Worm (Caenorhabditis elegans) whole organism, young adult: ENCODE results near the gene catp-4.

Source experiments
- B0336.3 ChIP-seq: fragments of 200-800 bp; sonication (Bioruptor generic); IDR thresholded peaks from 2 replicates; pipeline ENCODE4 v1.3.6; 2022; ENCODE audit warnings: missing genetic modification characterization, missing compliant biosample characterization
- F10E7.11 ChIP-seq: sonication (generic microtip); optimal IDR thresholded peaks from 2 replicates; lab custom pipeline; 2017; ENCODE audit warnings: mild to moderate bottlenecking, missing genetic modification characterization, moderate library complexity, missing compliant biosample characterization
- F22D6.2 ChIP-seq: sonication (generic microtip); optimal IDR thresholded peaks from 2 replicates; lab custom pipeline; 2016; ENCODE audit warnings: mild to moderate bottlenecking, missing genetic modification characterization, missing compliant biosample characterization
- F39B2.1 ChIP-seq: fragments of 200-800 bp; sonication (Bioruptor generic); IDR thresholded peaks from 2 replicates; pipeline ENCODE4 v1.3.6; 2022; ENCODE audit warnings: missing genetic modification reagents, missing genetic modification characterization, missing compliant biosample characterization
- F52B5.7 ChIP-seq: sonication (generic microtip); optimal IDR thresholded peaks from 2 replicates; lab custom pipeline; 2016; ENCODE audit warnings: mild to moderate bottlenecking, missing genetic modification characterization, missing compliant biosample characterization
- K11D2.4 ChIP-seq: fragments of 200-800 bp; sonication (Bioruptor generic); IDR thresholded peaks from 2 replicates; pipeline ENCODE4 v1.3.6; 2022; ENCODE audit warnings: missing genetic modification reagents, missing genetic modification characterization, missing compliant biosample characterization
- K12H6.12 ChIP-seq: fragments of 200-800 bp; sonication (Bioruptor generic); optimal IDR thresholded peaks from 2 replicates; lab custom pipeline; 2018; ENCODE audit warnings: mild to moderate bottlenecking, missing genetic modification characterization, missing compliant biosample characterization
- T07F8.4 ChIP-seq: sonication (generic microtip); optimal IDR thresholded peaks from 2 replicates; lab custom pipeline; 2016; ENCODE audit warnings: mild to moderate bottlenecking, missing genetic modification characterization, moderate library complexity, missing compliant biosample characterization
- T26A5.8 ChIP-seq: sonication (generic microtip); optimal IDR thresholded peaks from 2 replicates; lab custom pipeline; 2016; ENCODE audit warnings: missing genetic modification characterization, missing compliant biosample characterization
- Y56A3A.18 ChIP-seq: fragments of 200-800 bp; sonication (Bioruptor generic); IDR thresholded peaks from 2 replicates; pipeline ENCODE4 v1.3.6; 2022; ENCODE audit warnings: missing genetic modification reagents, missing genetic modification characterization, missing compliant biosample characterization
- ZK185.1 ChIP-seq: sonication (generic microtip); optimal IDR thresholded peaks from 2 replicates; lab custom pipeline; 2016; ENCODE audit warnings: mild to moderate bottlenecking, missing genetic modification characterization, missing compliant biosample characterization; ENCODE audit not compliant: poor library complexity, severe bottlenecking
- akir-1 ChIP-seq: fragments of 200-800 bp; sonication (Bioruptor generic); optimal IDR thresholded peaks from 2 replicates; lab custom pipeline; 2018; ENCODE audit warnings: mild to moderate bottlenecking, missing genetic modification characterization, moderate library complexity, missing compliant biosample characterization
- ama-1 ChIP-seq, 3 experiments: fragments of 150-350 bp in 1 of 3; sonication (generic microtip) in 2 of 3; optimal IDR thresholded peaks; 2 replicates each; lab custom pipeline; 2014 to 2018; ENCODE audit warnings: missing biosample characterization in 2 of 3, missing genetic modification characterization in 2 of 3, missing genetic modification reagents in 2 of 3
- aptf-2 ChIP-seq: fragments of 200-800 bp; sonication (Bioruptor generic); conservative IDR thresholded peaks from 2 replicates; pipeline ENCODE4 v1.3.6; 2022; ENCODE audit warnings: missing genetic modification reagents, missing genetic modification characterization, missing compliant biosample characterization
- atf-7 ChIP-seq: sonication (generic microtip); optimal IDR thresholded peaks from 2 replicates; lab custom pipeline; 2017; ENCODE audit warnings: mild to moderate bottlenecking, missing genetic modification characterization, missing compliant biosample characterization
- athp-1 ChIP-seq: sonication (generic microtip); optimal IDR thresholded peaks from 2 replicates; lab custom pipeline; 2017; ENCODE audit warnings: mild to moderate bottlenecking, missing genetic modification characterization, missing compliant biosample characterization
- attf-6 ChIP-seq: fragments of 200-800 bp; sonication (Bioruptor generic); IDR thresholded peaks from 2 replicates; pipeline ENCODE4 v1.3.6; 2022; ENCODE audit warnings: missing genetic modification reagents, missing genetic modification characterization, missing compliant biosample characterization
- ceh-100 ChIP-seq: fragments of 200-800 bp; sonication (Bioruptor generic); IDR thresholded peaks from 2 replicates; pipeline ENCODE4 v1.3.6; 2022; ENCODE audit warnings: missing genetic modification reagents, missing genetic modification characterization, missing compliant biosample characterization
- egl-18 ChIP-seq: fragments of 200-800 bp; sonication (Bioruptor generic); IDR thresholded peaks from 2 replicates; pipeline ENCODE4 v1.3.6; 2022; ENCODE audit warnings: missing genetic modification reagents, missing genetic modification characterization, missing compliant biosample characterization
- egl-44 ChIP-seq: fragments of 200-800 bp; sonication (Bioruptor generic); IDR thresholded peaks from 2 replicates; pipeline ENCODE4 v1.3.6; 2022; ENCODE audit warnings: missing genetic modification reagents, missing genetic modification characterization, missing compliant biosample characterization
- ekl-4 ChIP-seq: fragments of 200-800 bp; sonication (Bioruptor generic); IDR thresholded peaks from 2 replicates; pipeline ENCODE4 v1.3.6; 2022; ENCODE audit warnings: missing genetic modification reagents, missing genetic modification characterization, missing compliant biosample characterization
- ets-4 ChIP-seq: fragments of 200-800 bp; sonication (Bioruptor generic); optimal IDR thresholded peaks from 2 replicates; lab custom pipeline; 2018; ENCODE audit warnings: mild to moderate bottlenecking, missing genetic modification characterization, missing compliant biosample characterization
- gei-17 ChIP-seq: fragments of 200-800 bp; sonication (Bioruptor generic); optimal IDR thresholded peaks from 2 replicates; lab custom pipeline; 2018; ENCODE audit warnings: mild to moderate bottlenecking, missing genetic modification characterization, missing compliant biosample characterization
- hlh-26 ChIP-seq: fragments of 200-800 bp; sonication (Bioruptor generic); conservative IDR thresholded peaks from 2 replicates; pipeline ENCODE4 v1.3.6; 2022; ENCODE audit warnings: missing genetic modification reagents, missing genetic modification characterization, missing compliant biosample characterization
- hmg-1.2 ChIP-seq: fragments of 200-800 bp; sonication (Bioruptor generic); IDR thresholded peaks from 2 replicates; pipeline ENCODE4 v1.3.6; 2022; ENCODE audit warnings: missing genetic modification reagents, missing genetic modification characterization, missing compliant biosample characterization
- let-607 ChIP-seq, 2 experiments: fragments of 200-800 bp in 1 of 2; sonication (Bioruptor generic) in 1 of 2; sonication (generic microtip) in 1 of 2; optimal IDR thresholded peaks; 2 replicates each; lab custom pipeline; 2016 to 2018; ENCODE audit warnings: mild to moderate bottlenecking in 2 of 2, missing compliant biosample characterization in 2 of 2, missing genetic modification characterization in 2 of 2, moderate library complexity in 2 of 2, missing genotype in 1 of 2
- lin-26 ChIP-seq: fragments of 200-800 bp; sonication (Bioruptor generic); IDR thresholded peaks from 2 replicates; pipeline ENCODE4 v1.3.6; 2022; ENCODE audit warnings: missing genetic modification reagents, missing genetic modification characterization, missing compliant biosample characterization
- lin-54 ChIP-seq: fragments of 200-800 bp; sonication (Bioruptor generic); optimal IDR thresholded peaks from 2 replicates; lab custom pipeline; 2018; ENCODE audit warnings: mild to moderate bottlenecking, missing genetic modification characterization, missing compliant biosample characterization
- lir-1 ChIP-seq: fragments of 200-800 bp; sonication (Bioruptor generic); conservative IDR thresholded peaks from 2 replicates; pipeline ENCODE4 v1.3.6; 2022; ENCODE audit warnings: missing genetic modification reagents, missing genetic modification characterization, missing compliant biosample characterization
- lsy-27 ChIP-seq: sonication (generic microtip); optimal IDR thresholded peaks from 2 replicates; lab custom pipeline; 2017; ENCODE audit warnings: missing genetic modification characterization, mild to moderate bottlenecking, missing compliant biosample characterization, antibody characterized with exemption, missing genotype, borderline replicate concordance; ENCODE audit not compliant: insufficient read depth
- mel-28 ChIP-seq: sonication (generic microtip); optimal IDR thresholded peaks from 2 replicates; lab custom pipeline; 2016; ENCODE audit warnings: borderline replicate concordance, mild to moderate bottlenecking, missing genetic modification characterization, missing compliant biosample characterization
- mes-4 ChIP-seq: sonication (generic microtip); optimal IDR thresholded peaks from 2 replicates; lab custom pipeline; 2016; ENCODE audit warnings: missing genotype, missing genetic modification characterization, missing compliant biosample characterization
- nfya-1 ChIP-seq: sonication (generic microtip); optimal IDR thresholded peaks from 2 replicates; lab custom pipeline; 2017; ENCODE audit warnings: antibody characterized with exemption, missing compliant biosample characterization, missing genetic modification characterization, borderline replicate concordance; ENCODE audit not compliant: insufficient read depth
- nfya-2 ChIP-seq: fragments of 200-800 bp; sonication (Bioruptor generic); IDR thresholded peaks from 2 replicates; pipeline ENCODE4 v1.3.6; 2022; ENCODE audit warnings: missing genetic modification reagents, missing genetic modification characterization, missing compliant biosample characterization
- nhr-179 ChIP-seq: sonication (generic microtip); optimal IDR thresholded peaks from 2 replicates; lab custom pipeline; 2016; ENCODE audit warnings: mild to moderate bottlenecking, missing genetic modification characterization, missing compliant biosample characterization
- rcor-1 ChIP-seq: fragments of 200-800 bp; sonication (Bioruptor generic); IDR thresholded peaks from 2 replicates; pipeline ENCODE4 v1.3.6; 2022; ENCODE audit warnings: missing genetic modification reagents, missing genetic modification characterization, missing compliant biosample characterization
- rec-8 ChIP-seq, 2 experiments: sonication (generic microtip); optimal IDR thresholded peaks; 2 replicates each; lab custom pipeline; 2016; ENCODE audit warnings: mild to moderate bottlenecking in 2 of 2, missing genetic modification characterization in 2 of 2, missing genetic modification reagents in 2 of 2, missing genotype in 2 of 2, missing biosample characterization in 1 of 2, missing compliant biosample characterization in 1 of 2, moderate library complexity in 1 of 2
- snpc-4 ChIP-seq, 5 experiments: fragments of 150-350 bp in 1 of 5; sonication (generic microtip) in 4 of 5; optimal IDR thresholded peaks; 2 replicates each; lab custom pipeline; 2014 to 2018; ENCODE audit warnings: missing genetic modification characterization in 5 of 5, missing biosample characterization in 3 of 5, antibody characterized with exemption in 2 of 5, mild to moderate bottlenecking in 2 of 5, missing compliant biosample characterization in 2 of 5, missing genotype in 2 of 5, moderate library complexity in 2 of 5, missing genetic modification reagents in 1 of 5
- sptf-2 ChIP-seq: fragments of 200-800 bp; sonication (Bioruptor generic); optimal IDR thresholded peaks from 2 replicates; lab custom pipeline; 2018; ENCODE audit warnings: mild to moderate bottlenecking, missing genetic modification characterization, missing compliant biosample characterization
- tbp1 ChIP-seq: fragments of 200-800 bp; sonication (Bioruptor generic); optimal IDR thresholded peaks from 2 replicates; lab custom pipeline; 2018; ENCODE audit warnings: mild to moderate bottlenecking, missing genetic modification characterization, missing compliant biosample characterization
- tlf-1 ChIP-seq: fragments of 200-800 bp; sonication (Bioruptor generic); optimal IDR thresholded peaks from 2 replicates; lab custom pipeline; 2018; ENCODE audit warnings: mild to moderate bottlenecking, missing genetic modification characterization, missing compliant biosample characterization
- unc-62 ChIP-seq: fragments of 150-350 bp; optimal IDR thresholded peaks from 2 replicates; lab custom pipeline; 2014; ENCODE audit warnings: missing biosample characterization, missing genetic modification reagents, missing genetic modification characterization
- ztf-18 ChIP-seq: sonication (generic microtip); optimal IDR thresholded peaks from 2 replicates; lab custom pipeline; 2016; ENCODE audit warnings: missing genotype, mild to moderate bottlenecking, missing genetic modification characterization, missing compliant biosample characterization
- ztf-22 ChIP-seq: fragments of 200-800 bp; sonication (Bioruptor generic); optimal IDR thresholded peaks from 2 replicates; lab custom pipeline; 2018; ENCODE audit warnings: mild to moderate bottlenecking, missing genetic modification characterization, moderate library complexity, missing compliant biosample characterization
- ztf-26 ChIP-seq: sonication (generic microtip); optimal IDR thresholded peaks from 2 replicates; lab custom pipeline; 2017; ENCODE audit warnings: missing genetic modification characterization, missing compliant biosample characterization
- ztf-3 ChIP-seq: fragments of 200-800 bp; sonication (Bioruptor generic); optimal IDR thresholded peaks from 2 replicates; lab custom pipeline; 2018; ENCODE audit warnings: mild to moderate bottlenecking, missing genetic modification characterization, missing compliant biosample characterization

Gene catp-4

ce11 chrII:14616927-14617326, 23.5 kb downstream of the catp-4 start (continued):
- TF ChIP-seq let-607 (tag; optimal IDR thresholded peaks at IDR 0.05; lab: Kevin White, UChicago): peak in 1 of 2 experiments; percentile 26
- 0 out of 2 replicates have a peak, but pooled peaks have one; percentile 50 for TF ChIP-seq K11D2.4 (GFP tag; lab: Robert Waterston, UW)
- peak; percentile 21 for TF ChIP-seq tlf-1 (GFP tag; lab: Kevin White, UChicago)
- no peak for TF ChIP-seq atf-7 (tag; lab: Kevin White, UChicago)
- 0 out of 2 replicates have a peak, but pooled peaks have one; percentile 44 for TF ChIP-seq B0336.3 (GFP tag; lab: Robert Waterston, UW)
- no peak for TF ChIP-seq ceh-100 (GFP tag; lab: Robert Waterston, UW)
- TF ChIP-seq rec-8 (tag; optimal IDR thresholded peaks at IDR 0.05; lab: Kevin White, UChicago): peak; percentile 77 to 87
- peak; percentile 66 for TF ChIP-seq ZK185.1 (tag; lab: Kevin White, UChicago)
- TF ChIP-seq mes-4 (tag; lab: Kevin White, UChicago): peak; percentile 68
- no peak for TF ChIP-seq F10E7.11 (tag; lab: Kevin White, UChicago)
- peak; percentile 54 for TF ChIP-seq ztf-26 (tag; lab: Kevin White, UChicago)
- TF ChIP-seq egl-18 (GFP tag; lab: Robert Waterston, UW): 0 out of 2 replicates have a peak, but pooled peaks have one; percentile 20
- 0 out of 2 replicates have a peak, but pooled peaks have one; percentile 48 for TF ChIP-seq lir-1 (GFP tag; lab: Robert Waterston, UW)
- TF ChIP-seq ztf-3 (GFP tag; lab: Kevin White, UChicago): no peak
- no peak for TF ChIP-seq unc-62
- TF ChIP-seq ets-4: peak; percentile 20
- TF ChIP-seq T26A5.8 (tag; lab: Kevin White, UChicago): no peak
- TF ChIP-seq nhr-179 (tag; lab: Kevin White, UChicago): peak; percentile 3
- no peak for TF ChIP-seq K12H6.12 (tag; lab: Kevin White, UChicago)
- peak; percentile 3 for TF ChIP-seq lsy-27 (tag; lab: Kevin White, UChicago)
- no peak for TF ChIP-seq aptf-2
- TF ChIP-seq ztf-18 (tag; lab: Kevin White, UChicago): peak; percentile 70
- TF ChIP-seq F39B2.1 (GFP tag; lab: Robert Waterston, UW): no peak
- TF ChIP-seq F52B5.7 (tag; lab: Kevin White, UChicago): peak; percentile 74
- no peak for TF ChIP-seq akir-1
- no peak for TF ChIP-seq nfya-2
- TF ChIP-seq lin-26 (GFP tag; lab: Robert Waterston, UW): peak; percentile 96
- TF ChIP-seq nfya-1: no peak
- TF ChIP-seq athp-1 (tag; lab: Kevin White, UChicago): peak; percentile 69
- peak; percentile 8 for TF ChIP-seq sptf-2 (GFP tag; lab: Kevin White, UChicago)
- TF ChIP-seq egl-44: peak; percentile 66; the same call in 1 of the 2 replicates
- TF ChIP-seq ztf-22: no peak
- TF ChIP-seq hlh-26 (GFP tag; lab: Robert Waterston, UW): 0 out of 2 replicates have a peak, but pooled peaks have one; percentile 28
- TF ChIP-seq T07F8.4: peak; percentile 67
- peak; percentile 62 for TF ChIP-seq rcor-1 (GFP tag; lab: Robert Waterston, UW)
- no peak for TF ChIP-seq lin-54 (GFP tag; lab: Kevin White, UChicago)
- no peak for TF ChIP-seq attf-6 (GFP tag; lab: Robert Waterston, UW)
- TF ChIP-seq hmg-1.2 (GFP tag; lab: Robert Waterston, UW): peak; percentile 61
- no peak for TF ChIP-seq F22D6.2 (tag; lab: Kevin White, UChicago)
- peak; percentile 90 for TF ChIP-seq tbp1 (GFP tag; lab: Kevin White, UChicago)
- no peak for TF ChIP-seq mel-28 (tag; lab: Kevin White, UChicago)
- no peak for TF ChIP-seq gei-17 (GFP tag; lab: Kevin White, UChicago)
- peak; percentile 69; the same call in 1 of the 2 replicates for TF ChIP-seq ekl-4 (GFP tag; lab: Robert Waterston, UW)
- 0 out of 2 replicates have a peak, but pooled peaks have one; percentile 41 for TF ChIP-seq Y56A3A.18
- no peak for TF ChIP-seq ama-1 (optimal IDR thresholded peaks at IDR 0.05; lab: Kevin White, UChicago)
- TF ChIP-seq ama-1 (GFP tag; optimal IDR thresholded peaks at IDR 0.05; lab: Kevin White, UChicago): peak in 1 of 2 experiments; percentile 34
- TF ChIP-seq snpc-4 (GFP tag; optimal IDR thresholded peaks at IDR 0.05; lab: Kevin White, UChicago): no peak
- TF ChIP-seq snpc-4 (tag; optimal IDR thresholded peaks at IDR 0.05; lab: Kevin White, UChicago): no peak
